Worm (Caenorhabditis elegans) whole organism, young adult: ENCODE results near the gene str-52.
"Not testable (repeated sequence)": the region's sequence is repeated elsewhere in the genome, so short reads cannot be mapped to it uniquely, and the experiment has no call there.

Source experiments
- B0019.2 ChIP-seq: fragments of 200-800 bp; sonication (Bioruptor generic); conservative IDR thresholded peaks from 2 replicates; pipeline ENCODE4 v1.3.6; 2022; ENCODE audit warnings: missing genetic modification reagents, missing genetic modification characterization, missing compliant biosample characterization
- B0035.1 ChIP-seq: sonication (generic microtip); optimal IDR thresholded peaks from 2 replicates; lab custom pipeline; 2016; ENCODE audit warnings: missing genetic modification characterization, mild to moderate bottlenecking, missing compliant biosample characterization, missing genotype, missing genetic modification reagents
- B0336.3 ChIP-seq: fragments of 200-800 bp; sonication (Bioruptor generic); IDR thresholded peaks from 2 replicates; pipeline ENCODE4 v1.3.6; 2022; ENCODE audit warnings: missing genetic modification characterization, missing compliant biosample characterization
- F22D6.2 ChIP-seq: sonication (generic microtip); optimal IDR thresholded peaks from 2 replicates; lab custom pipeline; 2016; ENCODE audit warnings: mild to moderate bottlenecking, missing genetic modification characterization, missing compliant biosample characterization
- F37B4.10 ChIP-seq: fragments of 200-800 bp; sonication (Bioruptor generic); IDR thresholded peaks from 2 replicates; pipeline ENCODE4 v1.3.6; 2022; ENCODE audit warnings: missing genetic modification characterization, missing compliant biosample characterization
- F52B5.7 ChIP-seq: sonication (generic microtip); optimal IDR thresholded peaks from 2 replicates; lab custom pipeline; 2016; ENCODE audit warnings: mild to moderate bottlenecking, missing genetic modification characterization, missing compliant biosample characterization
- T07F8.4 ChIP-seq: sonication (generic microtip); optimal IDR thresholded peaks from 2 replicates; lab custom pipeline; 2016; ENCODE audit warnings: mild to moderate bottlenecking, missing genetic modification characterization, moderate library complexity, missing compliant biosample characterization
- Y79H2A.3 ChIP-seq: fragments of 200-800 bp; sonication (Bioruptor generic); conservative IDR thresholded peaks from 2 replicates; pipeline ENCODE4 v1.3.6; 2022; ENCODE audit warnings: missing genetic modification reagents, missing genetic modification characterization, missing compliant biosample characterization
- ZK185.1 ChIP-seq: sonication (generic microtip); optimal IDR thresholded peaks from 2 replicates; lab custom pipeline; 2016; ENCODE audit warnings: mild to moderate bottlenecking, missing genetic modification characterization, missing compliant biosample characterization; ENCODE audit not compliant: poor library complexity, severe bottlenecking
- attf-3 ChIP-seq: fragments of 200-800 bp; sonication (Bioruptor generic); conservative IDR thresholded peaks from 2 replicates; pipeline ENCODE4 v1.3.6; 2022; ENCODE audit warnings: missing genetic modification reagents, missing genetic modification characterization, missing compliant biosample characterization
- bed-2 ChIP-seq: fragments of 200-800 bp; sonication (Bioruptor generic); IDR thresholded peaks from 2 replicates; pipeline ENCODE4 v1.3.6; 2022; ENCODE audit warnings: missing genetic modification reagents, missing genetic modification characterization, missing compliant biosample characterization
- ceh-100 ChIP-seq: fragments of 200-800 bp; sonication (Bioruptor generic); IDR thresholded peaks from 2 replicates; pipeline ENCODE4 v1.3.6; 2022; ENCODE audit warnings: missing genetic modification reagents, missing genetic modification characterization, missing compliant biosample characterization
- ceh-79 ChIP-seq: sonication (generic microtip); optimal IDR thresholded peaks from 2 replicates; lab custom pipeline; 2017; ENCODE audit warnings: mild to moderate bottlenecking, missing genetic modification characterization, missing compliant biosample characterization
- die-1 ChIP-seq: sonication (generic microtip); optimal IDR thresholded peaks from 2 replicates; lab custom pipeline; 2016; ENCODE audit warnings: missing genotype, mild to moderate bottlenecking, missing genetic modification characterization, missing compliant biosample characterization
- ets-4 ChIP-seq: fragments of 200-800 bp; sonication (Bioruptor generic); optimal IDR thresholded peaks from 2 replicates; lab custom pipeline; 2018; ENCODE audit warnings: mild to moderate bottlenecking, missing genetic modification characterization, missing compliant biosample characterization
- him-1 ChIP-seq: sonication (generic microtip); optimal IDR thresholded peaks from 2 replicates; lab custom pipeline; 2016; ENCODE audit warnings: missing genotype, missing genetic modification reagents, missing genetic modification characterization, missing compliant biosample characterization
- let-607 ChIP-seq, 2 experiments: fragments of 200-800 bp in 1 of 2; sonication (Bioruptor generic) in 1 of 2; sonication (generic microtip) in 1 of 2; optimal IDR thresholded peaks; 2 replicates each; lab custom pipeline; 2016 to 2018; ENCODE audit warnings: mild to moderate bottlenecking in 2 of 2, missing compliant biosample characterization in 2 of 2, missing genetic modification characterization in 2 of 2, moderate library complexity in 2 of 2, missing genotype in 1 of 2
- lin-35 ChIP-seq, 3 experiments: fragments of 150-350 bp in 2 of 3; sonication (generic microtip) in 1 of 3; optimal IDR thresholded peaks; 2 replicates each; lab custom pipeline; 2014 to 2018; ENCODE audit warnings: missing biosample characterization in 3 of 3, missing genetic modification characterization in 3 of 3, missing genetic modification reagents in 3 of 3
- lin-40 ChIP-seq: sonication (generic microtip); optimal IDR thresholded peaks from 2 replicates; lab custom pipeline; 2016; ENCODE audit warnings: missing genetic modification characterization, mild to moderate bottlenecking, missing compliant biosample characterization, missing genotype, missing genetic modification reagents
- lin-54 ChIP-seq: fragments of 200-800 bp; sonication (Bioruptor generic); optimal IDR thresholded peaks from 2 replicates; lab custom pipeline; 2018; ENCODE audit warnings: mild to moderate bottlenecking, missing genetic modification characterization, missing compliant biosample characterization
- lir-1 ChIP-seq: fragments of 200-800 bp; sonication (Bioruptor generic); conservative IDR thresholded peaks from 2 replicates; pipeline ENCODE4 v1.3.6; 2022; ENCODE audit warnings: missing genetic modification reagents, missing genetic modification characterization, missing compliant biosample characterization
- mcd-1 ChIP-seq: fragments of 200-800 bp; sonication (Bioruptor generic); IDR thresholded peaks from 2 replicates; pipeline ENCODE4 v1.3.6; 2022; ENCODE audit warnings: missing genetic modification reagents, missing genetic modification characterization, missing compliant biosample characterization
- mel-28 ChIP-seq: sonication (generic microtip); optimal IDR thresholded peaks from 2 replicates; lab custom pipeline; 2016; ENCODE audit warnings: borderline replicate concordance, mild to moderate bottlenecking, missing genetic modification characterization, missing compliant biosample characterization
- mes-4 ChIP-seq: sonication (generic microtip); optimal IDR thresholded peaks from 2 replicates; lab custom pipeline; 2016; ENCODE audit warnings: missing genotype, missing genetic modification characterization, missing compliant biosample characterization
- mxl-1 ChIP-seq: sonication (generic microtip); optimal IDR thresholded peaks from 2 replicates; lab custom pipeline; 2016; ENCODE audit warnings: missing genetic modification characterization, missing compliant biosample characterization
- nhr-179 ChIP-seq: sonication (generic microtip); optimal IDR thresholded peaks from 2 replicates; lab custom pipeline; 2016; ENCODE audit warnings: mild to moderate bottlenecking, missing genetic modification characterization, missing compliant biosample characterization
- nhr-27 ChIP-seq: fragments of 200-800 bp; sonication (Bioruptor generic); optimal IDR thresholded peaks from 2 replicates; lab custom pipeline; 2018; ENCODE audit warnings: mild to moderate bottlenecking, missing genetic modification characterization, moderate library complexity, missing compliant biosample characterization
- nhr-90 ChIP-seq: sonication (generic microtip); optimal IDR thresholded peaks from 2 replicates; lab custom pipeline; 2016; ENCODE audit warnings: missing genotype, mild to moderate bottlenecking, missing genetic modification characterization, missing compliant biosample characterization
- rpc-1 ChIP-seq, 2 experiments: fragments of 150-350 bp in 1 of 2; sonication (generic microtip) in 1 of 2; optimal IDR thresholded peaks; 2 replicates each; lab custom pipeline; 2014 to 2018; ENCODE audit warnings: missing biosample characterization in 1 of 2, missing genetic modification characterization in 1 of 2, missing genetic modification reagents in 1 of 2, missing genotype in 1 of 2
- snpc-1.3 ChIP-seq: sonication (generic microtip); optimal IDR thresholded peaks from 2 replicates; lab custom pipeline; 2017; ENCODE audit warnings: missing genetic modification characterization, mild to moderate bottlenecking, missing compliant biosample characterization, antibody characterized with exemption, moderate library complexity, missing genotype, missing genetic modification reagents; ENCODE audit not compliant: insufficient read depth
- snpc-3.4 ChIP-seq: sonication (generic microtip); optimal IDR thresholded peaks from 2 replicates; lab custom pipeline; 2017; ENCODE audit warnings: missing genetic modification characterization, mild to moderate bottlenecking, missing compliant biosample characterization, antibody characterized with exemption, moderate library complexity, missing genotype, missing genetic modification reagents
- sptf-2 ChIP-seq: fragments of 200-800 bp; sonication (Bioruptor generic); optimal IDR thresholded peaks from 2 replicates; lab custom pipeline; 2018; ENCODE audit warnings: mild to moderate bottlenecking, missing genetic modification characterization, missing compliant biosample characterization

Gene str-52

DNA sequence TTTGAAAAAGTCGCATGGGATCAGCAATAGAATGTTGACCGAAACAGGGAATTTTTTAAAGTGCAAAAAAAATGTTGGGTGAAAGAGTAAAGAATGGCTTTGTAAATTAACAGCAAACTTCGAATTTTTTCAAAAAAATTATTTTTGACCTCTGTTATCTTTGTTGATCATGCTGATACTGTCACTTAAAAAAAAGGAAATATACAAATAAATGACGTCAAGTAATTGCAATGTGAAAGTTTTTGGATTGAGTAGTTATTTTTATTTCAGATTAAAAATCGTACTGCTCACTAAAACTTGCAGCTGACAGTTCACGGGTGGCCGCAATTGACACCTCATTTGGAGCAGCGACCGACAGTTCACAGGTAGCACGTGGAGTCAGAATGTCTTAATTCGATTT, 4.9 kb upstream of the str-52 start, which contains the start of gene C45H4.13:
Gene C45H4.13 (minus strand): TSS at position 101 of the 400 bp plus-strand sequence.
- TF ChIP-seq nhr-179 (tag; lab: Kevin White, UChicago), result no peak
- no peak for TF ChIP-seq ceh-79 (tag; lab: Kevin White, UChicago)
- TF ChIP-seq mxl-1, result no peak
- no peak for TF ChIP-seq snpc-3.4 (tag; lab: Kevin White, UChicago)
- no peak for TF ChIP-seq mes-4
- TF ChIP-seq T07F8.4 (tag; lab: Kevin White, UChicago), result no peak
- TF ChIP-seq him-1 (tag; lab: Kevin White, UChicago), result no peak
- TF ChIP-seq ets-4 (GFP tag; lab: Kevin White, UChicago), result no peak
- TF ChIP-seq B0336.3 (GFP tag; lab: Robert Waterston, UW), result no peak
- TF ChIP-seq bed-2 (GFP tag; lab: Robert Waterston, UW), result no peak
- TF ChIP-seq die-1, result no peak
- no peak for TF ChIP-seq lir-1 (GFP tag; lab: Robert Waterston, UW)
- TF ChIP-seq B0019.2 (GFP tag; lab: Robert Waterston, UW), result no peak
- TF ChIP-seq mcd-1, result no peak
- TF ChIP-seq lin-40 (tag; lab: Kevin White, UChicago), result no peak
- no peak for TF ChIP-seq let-607 (tag; optimal IDR thresholded peaks at IDR 0.05; lab: Kevin White, UChicago)
- TF ChIP-seq nhr-90 (tag; lab: Kevin White, UChicago), result no peak
- TF ChIP-seq, all 124 proteins: peak for 0

DNA sequence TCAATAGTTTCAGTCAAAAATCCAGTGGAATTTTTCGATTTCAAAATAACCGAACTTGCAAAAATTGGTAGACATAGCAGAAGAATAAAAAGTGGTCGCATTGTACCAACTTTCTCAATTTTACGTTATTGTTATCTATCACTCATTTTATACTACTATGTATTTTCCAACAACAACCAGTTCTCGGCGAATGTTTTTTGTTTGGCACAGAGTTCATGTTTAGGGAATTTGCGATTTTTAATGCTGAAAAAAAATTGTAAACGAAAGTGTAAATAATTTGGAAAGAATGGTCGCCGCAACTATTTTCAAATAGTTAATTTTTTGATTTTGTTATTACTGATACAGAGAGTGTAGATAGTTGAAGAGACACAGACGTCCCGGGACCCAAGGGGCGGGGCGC, 3.5 kb upstream of the str-52 start, which contains the start of gene C45H4.21:
Gene C45H4.21 (minus strand): TSS at position 101 of the 400 bp plus-strand sequence.
- no peak for TF ChIP-seq ZK185.1
- no peak for TF ChIP-seq B0035.1 (tag; lab: Kevin White, UChicago)
- TF ChIP-seq F52B5.7 (tag; lab: Kevin White, UChicago), result no peak
- TF ChIP-seq snpc-1.3 (tag; lab: Kevin White, UChicago), result no peak

DNA sequence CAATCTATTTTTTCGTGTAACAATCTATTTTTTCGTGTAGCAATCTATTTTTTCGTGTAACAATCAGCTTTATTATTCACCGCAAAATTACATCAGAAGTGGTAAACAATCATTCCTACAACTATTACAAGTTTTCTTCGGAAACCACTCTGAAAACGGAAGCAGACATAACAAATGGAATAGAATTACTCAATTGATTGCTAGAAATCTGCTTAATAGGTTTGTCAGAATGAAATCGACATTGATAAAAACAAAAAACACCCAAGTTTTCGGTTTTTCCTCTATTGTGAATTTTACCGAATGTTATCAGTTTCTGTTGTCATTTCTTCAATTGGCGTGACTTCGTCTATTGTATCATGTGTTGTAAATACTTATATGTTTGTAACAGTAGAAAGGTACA, 851 bp upstream of the str-52 start, which contains the start of gene srbc-20:
Gene srbc-20 (plus strand): TSS at position 301 of the 400 bp plus-strand sequence.
- TF ChIP-seq ceh-100 (GFP tag; lab: Robert Waterston, UW), result no peak
- TF ChIP-seq F22D6.2, result no peak
- no peak for TF ChIP-seq Y79H2A.3 (GFP tag; lab: Robert Waterston, UW)
- TF ChIP-seq mel-28, result no peak
- TF ChIP-seq lin-35 (GFP tag; optimal IDR thresholded peaks at IDR 0.05; lab: Kevin White, UChicago), result no peak
- no peak for TF ChIP-seq nhr-27 (tag; lab: Kevin White, UChicago)
- TF ChIP-seq F37B4.10 (GFP tag; lab: Robert Waterston, UW), result no peak
- TF ChIP-seq lin-54 (GFP tag; lab: Kevin White, UChicago), result no peak
- no peak for TF ChIP-seq rpc-1 (optimal IDR thresholded peaks at IDR 0.05; lab: Kevin White, UChicago)
- no peak for TF ChIP-seq rpc-1 (tag; optimal IDR thresholded peaks at IDR 0.05; lab: Kevin White, UChicago)
- TF ChIP-seq attf-3 (GFP tag; lab: Robert Waterston, UW), result no peak

DNA sequence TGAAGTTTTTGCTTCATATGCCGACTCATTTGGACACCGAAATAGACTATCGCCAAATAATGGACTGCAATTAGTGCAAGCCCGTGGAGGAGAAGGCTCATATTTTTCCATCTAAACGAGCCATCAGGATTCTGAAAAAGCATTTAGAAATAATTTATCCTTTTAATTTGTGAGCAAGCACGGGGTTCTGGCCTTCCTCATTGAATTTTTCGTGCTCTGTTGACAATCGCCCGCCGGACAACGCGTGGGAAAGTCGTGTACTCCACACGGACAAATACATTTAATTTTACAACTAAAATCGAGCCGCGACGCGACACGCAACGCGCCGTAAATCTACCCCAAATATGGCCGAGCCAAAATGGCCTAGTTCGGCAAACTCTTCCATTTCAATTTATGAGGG, 1.5 kb downstream of the str-52 start, which contains the start of gene F22F7.12:
Gene F22F7.12 (minus strand): TSS at position 101 of the 400 bp plus-strand sequence.
- not testable (repeated sequence) for TF ChIP-seq let-607 (tag; optimal IDR thresholded peaks at IDR 0.05; lab: Kevin White, UChicago); sptf-2 (GFP tag; lab: Kevin White, UChicago); Y79H2A.3 (GFP tag; lab: Robert Waterston, UW)
